Fruit fly (Drosophila melanogaster) whole organism, wandering third instar larva: ENCODE data around the gene CG3566.
A peak's percentile ranks its signal among the peaks of the same experiment; 100 is the strongest.

Experiments
- Abd-B ChIP-seq: fragments of >200 bp; optimal IDR thresholded peaks from 2 replicates; lab custom pipeline; 2017; ENCODE audit warnings: missing biosample characterization, missing genetic modification characterization
- CG32264 ChIP-seq: fragments of 200-800 bp; sonication (Bioruptor generic); optimal IDR thresholded peaks from 2 replicates; lab custom pipeline; 2016; ENCODE audit warnings: missing biosample characterization, missing genetic modification characterization
- CrebA ChIP-seq: fragments of 200-800 bp; sonication (Bioruptor generic); optimal IDR thresholded peaks from 2 replicates; lab custom pipeline; 2016; ENCODE audit warnings: missing biosample characterization, mild to moderate bottlenecking, missing genetic modification characterization, borderline replicate concordance
- Dfd ChIP-seq: fragments of >200 bp; optimal IDR thresholded peaks from 2 replicates; lab custom pipeline; 2017; ENCODE audit warnings: missing biosample characterization, missing genetic modification characterization
- GATAd ChIP-seq: sonication (Bioruptor generic); optimal IDR thresholded peaks from 2 replicates; lab custom pipeline; 2016; ENCODE audit warnings: missing biosample characterization, missing genetic modification characterization
- HLH106 ChIP-seq: fragments of 200-800 bp; optimal IDR thresholded peaks from 3 replicates; lab custom pipeline; 2019; ENCODE audit warnings: missing biosample characterization, mild to moderate bottlenecking, missing genetic modification characterization, moderate library complexity
- Hnf4 ChIP-seq: fragments of 200-800 bp; sonication (Bioruptor generic); optimal IDR thresholded peaks from 2 replicates; lab custom pipeline; 2016; ENCODE audit warnings: missing biosample characterization, mild to moderate bottlenecking, missing genetic modification characterization
- Hr83 ChIP-seq: fragments of 200-300 bp; sonication (Bioruptor generic); optimal IDR thresholded peaks from 2 replicates; lab custom pipeline; 2016; ENCODE audit warnings: missing biosample characterization, mild to moderate bottlenecking, missing genetic modification characterization, moderate library complexity; ENCODE audit not compliant: poor library complexity, severe bottlenecking
- Jra ChIP-seq: sonication (Bioruptor generic); optimal IDR thresholded peaks from 2 replicates; lab custom pipeline; 2016; ENCODE audit warnings: missing biosample characterization, missing genetic modification characterization
- Mio ChIP-seq: sonication (Bioruptor generic); optimal IDR thresholded peaks from 2 replicates; lab custom pipeline; 2016; ENCODE audit warnings: missing biosample characterization, missing genetic modification characterization
- Myc ChIP-seq: fragments of >200 bp; optimal IDR thresholded peaks from 2 replicates; lab custom pipeline; 2017
- N ChIP-seq: fragments of >200 bp; optimal IDR thresholded peaks from 2 replicates; lab custom pipeline; 2018; ENCODE audit warnings: missing biosample characterization, missing external identifiers, missing genetic modification characterization
- OdsH ChIP-seq: fragments of 200-800 bp; sonication (Bioruptor generic); optimal IDR thresholded peaks from 2 replicates; lab custom pipeline; 2016; ENCODE audit warnings: missing biosample characterization, mild to moderate bottlenecking, missing genetic modification characterization
- Rel ChIP-seq, 2 experiments: fragments of 200-800 bp; sonication (Bioruptor generic) in 1 of 2; optimal IDR thresholded peaks; 2 replicates in 1 of 2; 3 replicates in 1 of 2; lab custom pipeline; 2016 to 2019; ENCODE audit warnings: mild to moderate bottlenecking in 2 of 2, missing biosample characterization in 2 of 2, missing genetic modification characterization in 2 of 2, moderate library complexity in 1 of 2
- Sp1 ChIP-seq: fragments of 200-800 bp; sonication (Bioruptor generic); optimal IDR thresholded peaks from 3 replicates; lab custom pipeline; 2019; ENCODE audit warnings: missing biosample characterization, mild to moderate bottlenecking, missing genetic modification characterization, moderate library complexity
- br ChIP-seq: fragments of 200-800 bp; sonication (Bioruptor generic); optimal IDR thresholded peaks from 2 replicates; lab custom pipeline; 2016; ENCODE audit warnings: missing biosample characterization, missing genetic modification characterization
- brk ChIP-seq: fragments of 200-800 bp; sonication (Bioruptor generic); optimal IDR thresholded peaks from 2 replicates; lab custom pipeline; 2016; ENCODE audit warnings: missing biosample characterization, mild to moderate bottlenecking, missing genetic modification characterization
- dl ChIP-seq, 2 experiments: fragments of 175-275, 200-275 bp in 1 of 2; fragments of 200-275 bp in 1 of 2; sonication (Bioruptor generic); optimal IDR thresholded peaks; lab custom pipeline; 2018; ENCODE audit warnings: mild to moderate bottlenecking in 2 of 2, missing biosample characterization in 2 of 2, missing genetic modification characterization in 2 of 2, moderate library complexity in 2 of 2; ENCODE audit not compliant: partially characterized antibody in 2 of 2, insufficient read depth in 1 of 2
- dmrt93B ChIP-seq: fragments of 200-800 bp; sonication (Bioruptor generic); optimal IDR thresholded peaks from 2 replicates; lab custom pipeline; 2018; ENCODE audit warnings: missing biosample characterization, mild to moderate bottlenecking, missing genetic modification characterization
- dsf ChIP-seq: sonication (Bioruptor generic); optimal IDR thresholded peaks from 2 replicates; lab custom pipeline; 2016; ENCODE audit warnings: missing biosample characterization, missing genetic modification characterization, borderline replicate concordance
- ey ChIP-seq: fragments of 200-800 bp; sonication (Bioruptor generic); optimal IDR thresholded peaks from 2 replicates; lab custom pipeline; 2016; ENCODE audit warnings: missing biosample characterization, missing genetic modification characterization
- foxo ChIP-seq, 2 experiments: fragments of 200-800 bp; sonication (Bioruptor generic); optimal IDR thresholded peaks; 2 replicates in 1 of 2; 3 replicates in 1 of 2; lab custom pipeline; 2016 to 2017; ENCODE audit warnings: missing biosample characterization in 2 of 2, missing genetic modification characterization in 2 of 2
- fru ChIP-seq: fragments of 200-800 bp; sonication (Bioruptor generic); optimal IDR thresholded peaks from 3 replicates; lab custom pipeline; 2016; ENCODE audit warnings: missing biosample characterization, mild to moderate bottlenecking, missing genetic modification characterization
- h ChIP-seq: fragments of 200-800 bp; sonication (Bioruptor generic); optimal IDR thresholded peaks from 3 replicates; lab custom pipeline; 2016; ENCODE audit warnings: missing biosample characterization, mild to moderate bottlenecking, missing genetic modification characterization
- jim ChIP-seq: fragments of 175-275, 200-325 bp; sonication (Bioruptor generic); optimal IDR thresholded peaks from 2 replicates; lab custom pipeline; 2016; ENCODE audit warnings: missing biosample characterization, mild to moderate bottlenecking, missing genetic modification characterization
- lola ChIP-seq: fragments of >200 bp; optimal IDR thresholded peaks from 2 replicates; lab custom pipeline; 2017; ENCODE audit warnings: missing biosample characterization, missing genetic modification characterization
- pan ChIP-seq: fragments of >200 bp; optimal IDR thresholded peaks from 2 replicates; lab custom pipeline; 2017
- psq ChIP-seq: fragments of 200-800 bp; sonication (Bioruptor generic); optimal IDR thresholded peaks from 3 replicates; lab custom pipeline; 2017; ENCODE audit warnings: missing biosample characterization, mild to moderate bottlenecking, missing genetic modification characterization, moderate library complexity
- rgr ChIP-seq: fragments of 200-800 bp; sonication (Bioruptor generic); optimal IDR thresholded peaks from 3 replicates; lab custom pipeline; 2016; ENCODE audit warnings: missing biosample characterization, mild to moderate bottlenecking, missing genetic modification characterization
- sage ChIP-seq: fragments of 200-800 bp; sonication (Bioruptor generic); optimal IDR thresholded peaks from 2 replicates; lab custom pipeline; 2016; ENCODE audit warnings: missing biosample characterization, mild to moderate bottlenecking, missing genetic modification characterization
- sv ChIP-seq: fragments of 200-800 bp; sonication (Bioruptor generic); optimal IDR thresholded peaks from 3 replicates; lab custom pipeline; 2016; ENCODE audit warnings: missing biosample characterization, missing genetic modification characterization
- tai ChIP-seq: sonication (Bioruptor generic); optimal IDR thresholded peaks from 2 replicates; lab custom pipeline; 2016; ENCODE audit warnings: missing biosample characterization, missing genetic modification characterization
- usp ChIP-seq: fragments of >200 bp; optimal IDR thresholded peaks from 2 replicates; lab custom pipeline; 2017; ENCODE audit warnings: missing biosample characterization, missing genetic modification characterization
- woc ChIP-seq: sonication (Bioruptor generic); optimal IDR thresholded peaks from 2 replicates; lab custom pipeline; 2016; ENCODE audit warnings: missing biosample characterization, mild to moderate bottlenecking, missing genetic modification characterization

The CG3566 gene

DNA sequence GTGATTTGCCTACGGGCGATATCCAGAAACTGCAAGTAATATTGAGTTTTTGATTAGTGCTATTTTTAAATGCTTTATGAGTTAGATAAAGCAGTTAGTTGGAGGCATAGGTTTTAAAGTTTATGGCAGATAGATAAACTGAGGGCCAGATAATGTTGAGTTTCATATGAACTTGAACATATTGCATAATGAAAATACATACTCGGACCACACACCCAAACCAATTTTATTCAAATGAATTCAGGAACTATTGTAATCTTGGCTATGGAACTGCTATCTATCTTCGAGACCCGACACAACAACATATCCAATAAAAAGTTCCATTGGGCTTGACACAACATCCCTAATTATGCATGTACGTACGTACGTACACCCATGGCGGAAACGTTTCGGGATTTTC lies 16.8 kb downstream of the CG3566 start:
- TF ChIP-seq dl (GFP tag; optimal IDR thresholded peaks at IDR 0.05; lab: Kevin White, UChicago; ENCODE audit: insufficient read depth in 1 of 2, partially characterized antibody in 2 of 2) (no peak), fru (GFP tag; lab: Kevin White, UChicago) (no peak), N (GFP tag; lab: Kevin White, UChicago) (no peak), brk (GFP tag; lab: Kevin White, UChicago) (no peak), sage (GFP tag; lab: Kevin White, UChicago) (no peak), br (no peak), pan (lab: Kevin White, UChicago) (no peak), OdsH (GFP tag; lab: Kevin White, UChicago) (no peak), Hnf4 (no peak), sv (GFP tag; lab: Kevin White, UChicago) (no peak), Hr83 (GFP tag; lab: Kevin White, UChicago) (no peak), Dfd (GFP tag; lab: Kevin White, UChicago) (no peak), Jra (GFP tag; lab: Kevin White, UChicago) (no peak), GATAd (GFP tag; lab: Kevin White, UChicago) (no peak), CrebA (GFP tag; lab: Kevin White, UChicago) (no peak)
- TF ChIP-seq, all 38 proteins: peak for 0

DNA sequence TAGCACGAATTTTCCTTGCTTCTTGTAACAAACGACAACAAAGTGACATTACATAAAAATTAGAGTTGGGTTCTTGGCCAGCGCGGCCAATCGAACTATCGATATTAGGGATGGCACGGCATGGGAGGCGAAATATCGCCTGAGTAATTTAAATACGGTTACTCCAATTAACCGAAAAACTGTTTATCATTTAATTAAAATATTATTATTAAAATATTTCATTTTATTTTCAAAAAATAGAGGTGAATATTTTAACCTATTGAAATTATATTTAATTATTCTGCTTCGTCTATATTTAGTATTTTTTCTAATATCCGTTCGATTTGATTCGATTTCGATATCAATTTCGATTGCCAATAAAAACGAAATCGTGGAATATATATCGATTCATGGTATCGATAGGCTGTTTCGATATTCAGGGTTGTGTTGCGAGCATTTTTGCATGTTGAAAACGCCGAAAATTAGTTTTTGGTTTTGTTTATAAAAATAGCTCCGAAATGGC lies 21.1 kb downstream of the CG3566 start, which contains the start of the genes Rbcn-3A and Spx:
Gene Rbcn-3A, minus strand, starts transcription at position 74 of the 502 bp plus-strand sequence.
Gene Spx, plus strand, starts transcription at position 409 of the 502 bp plus-strand sequence.
- TF ChIP-seq dsf (GFP tag; lab: Kevin White, UChicago), result no peak
- TF ChIP-seq h (GFP tag; lab: Kevin White, UChicago), result no peak
- peak; percentile 11 for TF ChIP-seq sv (GFP tag; lab: Kevin White, UChicago)
- TF ChIP-seq psq, result peak; percentile 37
- TF ChIP-seq dl (GFP tag; optimal IDR thresholded peaks at IDR 0.05; lab: Kevin White, UChicago; ENCODE audit: insufficient read depth in 1 of 2, partially characterized antibody in 2 of 2), result no peak
- TF ChIP-seq Abd-B (GFP tag; lab: Kevin White, UChicago), result no peak
- TF ChIP-seq OdsH (GFP tag; lab: Kevin White, UChicago), result peak; percentile 23
- TF ChIP-seq ey (GFP tag; lab: Kevin White, UChicago), result no peak
- TF ChIP-seq Jra (GFP tag; lab: Kevin White, UChicago), result peak; percentile 56
- TF ChIP-seq fru (GFP tag; lab: Kevin White, UChicago), result peak; percentile 30
- TF ChIP-seq tai, result no peak
- TF ChIP-seq pan (lab: Kevin White, UChicago), result no peak
- TF ChIP-seq Myc, result no peak
- TF ChIP-seq jim (GFP tag; lab: Kevin White, UChicago), result no peak
- TF ChIP-seq Mio (GFP tag; lab: Kevin White, UChicago), result no peak
- peak; percentile 44 for TF ChIP-seq Sp1 (GFP tag; lab: Kevin White, UChicago)
- no peak for TF ChIP-seq lola (GFP tag; lab: Kevin White, UChicago)
- peak; percentile 8 for TF ChIP-seq woc (GFP tag; lab: Kevin White, UChicago)
- TF ChIP-seq foxo (GFP tag; optimal IDR thresholded peaks at IDR 0.05; lab: Kevin White, UChicago), result peak in 1 of 2 experiments; percentile 42
- peak; percentile 32 for TF ChIP-seq HLH106 (tag; lab: Kevin White, UChicago)

DNA sequence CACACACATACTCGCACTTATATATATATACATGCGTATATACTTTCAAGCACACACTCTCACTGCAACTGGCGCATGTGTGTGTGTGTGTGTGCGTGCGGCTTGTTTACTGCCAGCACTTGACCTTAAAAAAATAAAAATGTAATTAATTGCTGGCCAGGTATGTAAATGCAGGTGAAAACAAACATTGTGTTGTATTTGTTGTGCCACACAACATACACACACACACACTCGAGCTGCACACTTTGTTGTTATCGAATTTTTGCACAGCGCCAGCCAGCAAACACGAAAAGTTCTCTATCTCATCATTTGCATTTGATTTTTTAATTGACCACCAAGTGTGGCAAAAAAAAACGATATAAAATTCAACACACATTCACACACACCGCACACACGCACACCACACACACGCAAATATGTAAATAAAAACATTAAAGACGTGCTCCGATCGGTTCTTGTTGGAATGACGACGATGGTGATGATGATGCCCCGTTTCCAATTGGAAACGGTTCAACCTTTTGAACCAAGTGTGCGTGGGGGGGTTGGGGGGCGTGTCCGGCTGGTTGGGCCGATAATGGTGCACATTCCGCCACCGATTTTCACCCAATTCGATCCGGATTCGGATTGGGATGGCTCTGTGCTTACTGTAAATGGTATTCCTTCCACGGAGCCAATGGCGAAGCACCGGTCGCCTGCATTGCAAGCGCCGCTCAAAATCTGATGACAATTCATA lies 21.7 kb downstream of the CG3566 start:
- no peak for TF ChIP-seq rgr (GFP tag; lab: Kevin White, UChicago)
- TF ChIP-seq psq, result no peak
- TF ChIP-seq dl (GFP tag; optimal IDR thresholded peaks at IDR 0.05; lab: Kevin White, UChicago; ENCODE audit: insufficient read depth in 1 of 2, partially characterized antibody in 2 of 2), result no peak
- no peak for TF ChIP-seq ey (GFP tag; lab: Kevin White, UChicago)
- no peak for TF ChIP-seq N (GFP tag; lab: Kevin White, UChicago)

DNA sequence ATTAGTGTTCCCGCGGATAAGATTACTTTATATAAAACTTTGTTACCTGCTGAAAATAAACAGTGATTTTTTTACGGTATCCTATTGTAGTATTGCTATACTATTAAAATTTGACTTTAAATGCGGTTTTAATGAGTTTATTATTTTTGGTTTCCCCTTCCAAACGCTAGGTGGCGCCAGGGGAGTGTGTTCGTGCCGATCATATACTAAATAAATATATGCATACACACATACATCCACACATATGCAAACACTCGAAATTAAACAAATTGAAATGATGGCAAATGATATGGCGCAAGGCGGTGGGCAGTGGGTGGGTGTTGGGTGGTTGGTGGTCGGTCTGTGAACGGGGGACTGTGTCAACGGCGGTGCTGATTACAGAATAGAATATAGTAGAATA lies 22.8 kb downstream of the CG3566 start:
- no peak for TF ChIP-seq Rel (GFP tag; optimal IDR thresholded peaks at IDR 0.05; lab: Kevin White, UChicago)
- TF ChIP-seq Rel (tag; optimal IDR thresholded peaks at IDR 0.05; lab: Kevin White, UChicago), result no peak
- no peak for TF ChIP-seq Myc
- TF ChIP-seq GATAd (GFP tag; lab: Kevin White, UChicago), result no peak
- TF ChIP-seq dl (GFP tag; optimal IDR thresholded peaks at IDR 0.05; lab: Kevin White, UChicago; ENCODE audit: insufficient read depth in 1 of 2, partially characterized antibody in 2 of 2), result no peak
- TF ChIP-seq HLH106 (tag; lab: Kevin White, UChicago), result no peak
- no peak for TF ChIP-seq dsf (GFP tag; lab: Kevin White, UChicago)
- TF ChIP-seq usp (GFP tag; lab: Kevin White, UChicago), result no peak
- no peak for TF ChIP-seq sage (GFP tag; lab: Kevin White, UChicago)
- TF ChIP-seq foxo (GFP tag; optimal IDR thresholded peaks at IDR 0.05; lab: Kevin White, UChicago), result no peak
- no peak for TF ChIP-seq dmrt93B
- no peak for TF ChIP-seq CG32264 (GFP tag; lab: Kevin White, UChicago)
- no peak for TF ChIP-seq pan (lab: Kevin White, UChicago)
- no peak for TF ChIP-seq Mio (GFP tag; lab: Kevin White, UChicago)
- no peak for TF ChIP-seq N (GFP tag; lab: Kevin White, UChicago)
